Worm (Caenorhabditis elegans) whole organism, L2 larva: ENCODE measurements around the gene rpy-1.

Source experiments
- C34F6.9 ChIP-seq: fragments of 150-350 bp; optimal IDR thresholded peaks from 2 replicates; lab custom pipeline; 2014; ENCODE audit warnings: missing biosample characterization, missing genetic modification characterization
- F13H6.1 ChIP-seq: sonication (generic microtip); optimal IDR thresholded peaks from 2 replicates; lab custom pipeline; 2016; ENCODE audit warnings: missing genetic modification characterization, missing compliant biosample characterization
- R02D3.7 ChIP-seq: fragments of 150-350 bp; optimal IDR thresholded peaks from 2 replicates; lab custom pipeline; 2014; ENCODE audit warnings: missing biosample characterization, missing genetic modification characterization
- Y55F3AM.14 ChIP-seq: fragments of 200-800 bp; sonication (Bioruptor generic); optimal IDR thresholded peaks from 2 replicates; lab custom pipeline; 2018; ENCODE audit warnings: mild to moderate bottlenecking, missing genetic modification characterization, missing compliant biosample characterization
- ZK546.5 ChIP-seq: sonication (generic microtip); optimal IDR thresholded peaks from 2 replicates; lab custom pipeline; 2017; ENCODE audit warnings: missing biosample characterization, missing genetic modification characterization
- alr-1 ChIP-seq: fragments of 150-350 bp; optimal IDR thresholded peaks from 2 replicates; lab custom pipeline; 2014; ENCODE audit warnings: missing biosample characterization, missing genetic modification characterization
- aly-2 ChIP-seq: fragments of 150-350 bp; optimal IDR thresholded peaks from 2 replicates; lab custom pipeline; 2014; ENCODE audit warnings: missing biosample characterization, missing genetic modification characterization
- ama-1 ChIP-seq: fragments of 150-350 bp; optimal IDR thresholded peaks from 2 replicates; lab custom pipeline; 2018; ENCODE audit warnings: inconsistent platforms
- blmp-1 ChIP-seq: sonication (generic microtip); optimal IDR thresholded peaks from 2 replicates; lab custom pipeline; 2017; ENCODE audit warnings: missing genetic modification characterization, mild to moderate bottlenecking, missing compliant biosample characterization, antibody characterized with exemption, moderate library complexity; ENCODE audit not compliant: insufficient read depth
- ceh-82 ChIP-seq: fragments of 150-350 bp; optimal IDR thresholded peaks from 2 replicates; lab custom pipeline; 2014; ENCODE audit warnings: missing biosample characterization, missing genetic modification characterization
- crh-2 ChIP-seq: sonication (generic microtip); optimal IDR thresholded peaks from 2 replicates; lab custom pipeline; 2017; ENCODE audit warnings: missing biosample characterization, missing genetic modification characterization
- dmd-4 ChIP-seq: sonication (generic microtip); optimal IDR thresholded peaks from 2 replicates; lab custom pipeline; 2017; ENCODE audit warnings: missing biosample characterization, missing genetic modification characterization
- egl-27 ChIP-seq: sonication (generic microtip); optimal IDR thresholded peaks from 3 replicates; lab custom pipeline; 2017; ENCODE audit warnings: missing biosample characterization, missing genetic modification reagents, missing genetic modification characterization
- elt-1 ChIP-seq: fragments of 150-350 bp; optimal IDR thresholded peaks from 2 replicates; lab custom pipeline; 2014; ENCODE audit warnings: missing biosample characterization, missing genetic modification characterization
- elt-3 ChIP-seq: sonication (generic microtip); optimal IDR thresholded peaks from 2 replicates; lab custom pipeline; 2017; ENCODE audit warnings: missing biosample characterization, missing genetic modification characterization
- fos-1 ChIP-seq: fragments of 150-350 bp; optimal IDR thresholded peaks from 2 replicates; lab custom pipeline; 2014; ENCODE audit warnings: missing biosample characterization, missing genetic modification characterization
- gmeb-1 ChIP-seq: fragments of 150-350 bp; optimal IDR thresholded peaks from 2 replicates; lab custom pipeline; 2014; ENCODE audit warnings: missing biosample characterization, missing genetic modification characterization
- lin-11 ChIP-seq: fragments of 150-350 bp; sonication (generic microtip); optimal IDR thresholded peaks from 2 replicates; lab custom pipeline; 2014; ENCODE audit warnings: missing biosample characterization, missing genetic modification characterization, inconsistent platforms, mixed read lengths
- lin-13 ChIP-seq: fragments of 150-350 bp; optimal IDR thresholded peaks from 2 replicates; lab custom pipeline; 2014; ENCODE audit warnings: missing biosample characterization, missing genetic modification reagents, missing genetic modification characterization
- lin-39 ChIP-seq: fragments of 150-350 bp; optimal IDR thresholded peaks from 2 replicates; lab custom pipeline; 2014; ENCODE audit warnings: missing biosample characterization, missing genetic modification reagents, missing genetic modification characterization
- lsy-2 ChIP-seq, 2 experiments: fragments of 150-350 bp in 1 of 2; sonication (generic microtip) in 1 of 2; optimal IDR thresholded peaks; 2 replicates each; lab custom pipeline; 2014 to 2017; ENCODE audit warnings: missing biosample characterization in 2 of 2, missing genetic modification characterization in 2 of 2
- mab-5 ChIP-seq: fragments of 150-350 bp; optimal IDR thresholded peaks from 2 replicates; lab custom pipeline; 2014; ENCODE audit warnings: missing biosample characterization, missing genetic modification characterization
- mbf-1 ChIP-seq: sonication (generic microtip); optimal IDR thresholded peaks from 2 replicates; lab custom pipeline; 2017; ENCODE audit warnings: missing biosample characterization, missing genetic modification characterization
- mdl-1 ChIP-seq, 2 experiments: fragments of 150-350 bp in 1 of 2; sonication (generic microtip) in 1 of 2; optimal IDR thresholded peaks; 2 replicates each; lab custom pipeline; 2017; ENCODE audit warnings: missing biosample characterization in 2 of 2, missing genetic modification characterization in 2 of 2
- nhr-10 ChIP-seq: sonication (generic microtip); optimal IDR thresholded peaks from 2 replicates; lab custom pipeline; 2017; ENCODE audit warnings: missing biosample characterization, missing genetic modification characterization
- nhr-11 ChIP-seq: fragments of 150-350 bp; optimal IDR thresholded peaks from 2 replicates; lab custom pipeline; 2014; ENCODE audit warnings: missing biosample characterization, missing genetic modification characterization
- nhr-12 ChIP-seq: fragments of 150-350 bp; optimal IDR thresholded peaks from 2 replicates; lab custom pipeline; 2014; ENCODE audit warnings: missing biosample characterization, missing genetic modification characterization
- nhr-129 ChIP-seq: fragments of 150-350 bp; optimal IDR thresholded peaks from 2 replicates; lab custom pipeline; 2014; ENCODE audit warnings: missing biosample characterization, missing genetic modification characterization
- nhr-21 ChIP-seq: fragments of 150-350 bp; optimal IDR thresholded peaks from 2 replicates; lab custom pipeline; 2014; ENCODE audit warnings: missing biosample characterization, missing genetic modification characterization
- nhr-23 ChIP-seq: fragments of 150-350 bp; optimal IDR thresholded peaks from 2 replicates; lab custom pipeline; 2014; ENCODE audit warnings: missing biosample characterization, missing genetic modification reagents, missing genetic modification characterization
- nhr-237 ChIP-seq: fragments of 150-350 bp; optimal IDR thresholded peaks from 2 replicates; lab custom pipeline; 2014; ENCODE audit warnings: missing biosample characterization, missing genetic modification characterization
- nhr-25 ChIP-seq: fragments of 150-350 bp; sonication (generic microtip); optimal IDR thresholded peaks from 3 replicates; lab custom pipeline; 2014; ENCODE audit warnings: missing biosample characterization, missing genetic modification characterization
- nhr-77 ChIP-seq: fragments of 150-350 bp; optimal IDR thresholded peaks from 2 replicates; lab custom pipeline; 2014; ENCODE audit warnings: missing biosample characterization, missing genetic modification characterization
- peb-1 ChIP-seq: fragments of 150-350 bp; optimal IDR thresholded peaks from 2 replicates; lab custom pipeline; 2014; ENCODE audit warnings: missing biosample characterization, missing genetic modification characterization
- sem-4 ChIP-seq: fragments of 150-350 bp; optimal IDR thresholded peaks from 2 replicates; lab custom pipeline; 2014; ENCODE audit warnings: missing biosample characterization, missing genetic modification reagents, missing genetic modification characterization
- skn-1 ChIP-seq: sonication (generic microtip); optimal IDR thresholded peaks from 2 replicates; lab custom pipeline; 2017; ENCODE audit warnings: missing biosample characterization, missing genetic modification characterization
- sma-3 ChIP-seq: sonication (generic microtip); optimal IDR thresholded peaks from 2 replicates; lab custom pipeline; 2016; ENCODE audit warnings: missing genetic modification reagents, missing genetic modification characterization, missing compliant biosample characterization
- sma-9 ChIP-seq, 2 experiments: fragments of 150-350 bp in 1 of 2; sonication (generic microtip) in 1 of 2; optimal IDR thresholded peaks; 2 replicates each; lab custom pipeline; 2014 to 2016; ENCODE audit warnings: missing genetic modification characterization in 2 of 2, mild to moderate bottlenecking in 1 of 2, missing biosample characterization in 1 of 2, missing compliant biosample characterization in 1 of 2, missing genetic modification reagents in 1 of 2, moderate library complexity in 1 of 2
- unc-39 ChIP-seq: fragments of 150-350 bp; optimal IDR thresholded peaks from 2 replicates; lab custom pipeline; 2014; ENCODE audit warnings: missing biosample characterization, missing genetic modification characterization
- unc-55 ChIP-seq: fragments of 150-350 bp; sonication (generic microtip); optimal IDR thresholded peaks from 3 replicates; lab custom pipeline; 2014; ENCODE audit warnings: missing biosample characterization, missing genetic modification reagents, missing genetic modification characterization
- unc-62 ChIP-seq: fragments of 150-350 bp; optimal IDR thresholded peaks from 2 replicates; lab custom pipeline; 2014; ENCODE audit warnings: missing biosample characterization, missing genetic modification reagents, missing genetic modification characterization
- zag-1 ChIP-seq: fragments of 150-350 bp; optimal IDR thresholded peaks from 2 replicates; lab custom pipeline; 2014; ENCODE audit warnings: missing biosample characterization, missing genetic modification characterization
- ztf-1 ChIP-seq: fragments of 200-800 bp; sonication (Bioruptor generic); conservative IDR thresholded peaks from 2 replicates; pipeline ENCODE4 v1.3.6; 2022; ENCODE audit warnings: missing genetic modification characterization, missing compliant biosample characterization
- ztf-11 ChIP-seq: sonication (generic microtip); optimal IDR thresholded peaks from 2 replicates; lab custom pipeline; 2017; ENCODE audit warnings: missing biosample characterization, missing genetic modification characterization

Gene rpy-1

ce11 chrII:6707496-6708260 is 2.2 kb upstream of the rpy-1 start:
- TF ChIP-seq skn-1 (no peak), lin-13 (GFP tag; lab: Kevin White, UChicago) (peak; percentile 43), elt-1 (no peak), lsy-2 (tag; optimal IDR thresholded peaks at IDR 0.05; lab: Kevin White, UChicago) (peak in 1 of 2 experiments; percentile 55), dmd-4 (no peak), blmp-1 (tag; lab: Kevin White, UChicago) (no peak), ama-1 (lab: Kevin White, UChicago) (no peak), unc-55 (GFP tag; lab: Kevin White, UChicago) (peak; percentile 55), elt-3 (tag; lab: Kevin White, UChicago) (no peak), unc-62 (GFP tag; lab: Kevin White, UChicago) (peak; percentile 20), C34F6.9 (peak; percentile 49), crh-2 (peak; percentile 20), mdl-1 (tag; optimal IDR thresholded peaks at IDR 0.05; lab: Kevin White, UChicago) (no peak), mbf-1 (tag; lab: Kevin White, UChicago) (no peak), sma-9 (GFP tag; optimal IDR thresholded peaks at IDR 0.05; lab: Kevin White, UChicago) (peak; percentile 44), sma-9 (tag; optimal IDR thresholded peaks at IDR 0.05; lab: Kevin White, UChicago) (no peak), nhr-129 (tag; lab: Kevin White, UChicago) (peak; percentile 39), ZK546.5 (no peak), ztf-1 (no peak), ceh-82 (tag; lab: Kevin White, UChicago) (no peak), nhr-77 (tag; lab: Kevin White, UChicago) (no peak), alr-1 (tag; lab: Kevin White, UChicago) (no peak), nhr-25 (no peak), nhr-11 (tag; lab: Kevin White, UChicago) (no peak), zag-1 (tag; lab: Kevin White, UChicago) (no peak), mab-5 (tag; lab: Kevin White, UChicago) (peak; percentile 88), lin-11 (tag; lab: Kevin White, UChicago) (no peak), nhr-10 (tag; lab: Kevin White, UChicago) (no peak), fos-1 (tag; lab: Kevin White, UChicago) (no peak), ztf-11 (tag; lab: Kevin White, UChicago) (no peak), gmeb-1 (tag; lab: Kevin White, UChicago) (no peak), nhr-12 (tag; lab: Kevin White, UChicago) (no peak), sem-4 (peak; percentile 65), R02D3.7 (tag; lab: Kevin White, UChicago) (no peak), F13H6.1 (tag; lab: Kevin White, UChicago) (peak; percentile 77), lin-39 (tag; lab: Kevin White, UChicago) (peak; percentile 86), egl-27 (tag; lab: Kevin White, UChicago) (no peak), nhr-237 (tag; lab: Kevin White, UChicago) (no peak), sma-3 (GFP tag; lab: Kevin White, UChicago) (no peak), nhr-23 (no peak), aly-2 (tag; lab: Kevin White, UChicago) (no peak), Y55F3AM.14 (GFP tag; lab: Kevin White, UChicago) (peak; percentile 37), peb-1 (tag; lab: Kevin White, UChicago) (no peak), nhr-21 (tag; lab: Kevin White, UChicago) (no peak), unc-39 (tag; lab: Kevin White, UChicago) (no peak)
